Fruit fly (Drosophila melanogaster): ENCODE data around the gene Tango10.

DNA sequence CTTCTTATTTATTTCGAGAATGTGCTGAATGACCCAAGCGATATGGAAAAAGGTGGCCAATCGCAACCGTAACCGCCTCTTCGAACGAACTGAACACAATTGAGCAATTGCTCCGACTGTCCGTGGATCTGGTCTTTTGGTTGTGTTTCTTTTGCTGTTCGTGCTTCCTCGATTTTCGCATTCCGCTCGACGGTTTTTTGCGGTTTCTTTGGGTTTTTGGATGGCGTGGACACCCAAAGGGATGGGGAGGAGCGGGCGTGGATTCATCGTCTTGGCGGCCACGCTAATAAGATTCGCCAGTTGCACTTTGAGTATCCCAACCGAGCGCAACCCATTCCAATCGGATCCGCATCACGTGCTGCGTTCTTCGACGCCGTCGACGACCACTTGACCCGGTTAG is 12.6 kb downstream of the Tango10 start, which contains the start of gene inaF-B:
- no peak for TF ChIP-seq psq (optimal IDR thresholded peaks at IDR 0.05)
- no peak for TF ChIP-seq insv (optimal IDR thresholded peaks at IDR 0.05)
- TF ChIP-seq Sin3A (optimal IDR thresholded peaks at IDR 0.05): no peak

Data from Kc167 (cell line).